Worm (Caenorhabditis elegans): ENCODE results near the gene nhr-196.

nhr-196 gene

ce11 chrV:15735720-15736119, 50.2 kb downstream of the nhr-196 start, which contains the start of gene str-27:
str-27 (minus strand) TSS chrV:15735820.
- TF ChIP-seq efl-1 (optimal IDR thresholded peaks at IDR 0.05), result no peak
- TF ChIP-seq efl-1 (GFP tag; optimal IDR thresholded peaks at IDR 0.05 in 1 of 2), result no peak
- TF ChIP-seq irx-1 (tag; optimal IDR thresholded peaks at IDR 0.05), result no peak
- no peak for TF ChIP-seq mef-2 (tag; optimal IDR thresholded peaks at IDR 0.05)
- TF ChIP-seq zip-4 (GFP tag; optimal IDR thresholded peaks at IDR 0.05), result no peak
- TF ChIP-seq mep-1 (tag; optimal IDR thresholded peaks at IDR 0.05), result no peak
- no peak for TF ChIP-seq ztf-4 (tag; optimal IDR thresholded peaks at IDR 0.05)
- TF ChIP-seq blmp-1 (tag; optimal IDR thresholded peaks at IDR 0.05), result no peak
- TF ChIP-seq sox-4 (tag; optimal IDR thresholded peaks at IDR 0.05), result no peak
- no peak for TF ChIP-seq pax-3 (tag; optimal IDR thresholded peaks at IDR 0.05)
- TF ChIP-seq F16B12.6 (tag; optimal IDR thresholded peaks at IDR 0.05), result no peak
- TF ChIP-seq nhr-20 (tag; optimal IDR thresholded peaks at IDR 0.05), result no peak
- TF ChIP-seq lin-39 (tag; optimal IDR thresholded peaks at IDR 0.05), result no peak
- no peak for TF ChIP-seq lsy-2 (tag; optimal IDR thresholded peaks at IDR 0.05)
- no peak for TF ChIP-seq fos-1 (tag; optimal IDR thresholded peaks at IDR 0.05)
- no peak for TF ChIP-seq C04F5.9 (tag; optimal IDR thresholded peaks at IDR 0.05)
- no peak for TF ChIP-seq pag-3 (tag; optimal IDR thresholded peaks at IDR 0.05; ENCODE audit: borderline replicate concordance, insufficient read depth)
- TF ChIP-seq elt-3 (tag; optimal IDR thresholded peaks at IDR 0.05), result no peak
